Comparison of ENCODE assay signal across 4 worm cellular contexts in genomic region chrIII:10844873-10845272, ce11.
TF ChIP-seq lines count a peak whose summit lies in the region.

Gene pde-12, minus strand, starts transcription at chrIII:10845020.

TF ChIP-seq in whole organism, L2 larva, 48 proteins besides CTCF, POLR2A, EP300 and RAD21 (continues in another document):
- peak; percentile 27 for TF ChIP-seq ceh-16 (tag; optimal IDR thresholded peaks at IDR 0.05; lab: Kevin White, UChicago)
- peak; percentile 79 for TF ChIP-seq F13H6.1 (tag; optimal IDR thresholded peaks at IDR 0.05; lab: Kevin White, UChicago)
- no peak for TF ChIP-seq mbf-1 (tag; optimal IDR thresholded peaks at IDR 0.05; lab: Kevin White, UChicago)
- TF ChIP-seq mab-5 (tag; optimal IDR thresholded peaks at IDR 0.05; lab: Kevin White, UChicago) = peak; percentile 64
- TF ChIP-seq nhr-25 (tag; optimal IDR thresholded peaks at IDR 0.05; lab: Kevin White, UChicago) = peak; percentile 83
- TF ChIP-seq elt-1 (tag; optimal IDR thresholded peaks at IDR 0.05; lab: Kevin White, UChicago) = no peak
- TF ChIP-seq R02D3.7 (tag; optimal IDR thresholded peaks at IDR 0.05; lab: Kevin White, UChicago) = peak; percentile 58
- peak; percentile 20 for TF ChIP-seq nhr-10 (tag; optimal IDR thresholded peaks at IDR 0.05; lab: Kevin White, UChicago)
- TF ChIP-seq crh-2 (tag; optimal IDR thresholded peaks at IDR 0.05; lab: Kevin White, UChicago) = peak; percentile 83
- TF ChIP-seq ZK546.5 (tag; optimal IDR thresholded peaks at IDR 0.05; lab: Kevin White, UChicago) = peak; percentile 23
- TF ChIP-seq skn-1 (tag; optimal IDR thresholded peaks at IDR 0.05; lab: Kevin White, UChicago) = no peak
- no peak for TF ChIP-seq aly-2 (tag; optimal IDR thresholded peaks at IDR 0.05; lab: Kevin White, UChicago)
- peak; percentile 90 for TF ChIP-seq C34F6.9 (tag; optimal IDR thresholded peaks at IDR 0.05; lab: Kevin White, UChicago)
- peak; percentile 72 for TF ChIP-seq snpc-4 (tag; optimal IDR thresholded peaks at IDR 0.05; lab: Kevin White, UChicago)
- TF ChIP-seq ztf-1 (GFP tag; conservative IDR thresholded peaks at IDR 0.05; lab: Robert Waterston, UW) = no peak
- TF ChIP-seq lin-39 (tag; optimal IDR thresholded peaks at IDR 0.05; lab: Kevin White, UChicago) = no peak
- TF ChIP-seq nhr-23 (tag; optimal IDR thresholded peaks at IDR 0.05; lab: Kevin White, UChicago) = no peak
- TF ChIP-seq egl-27 (tag; optimal IDR thresholded peaks at IDR 0.05; lab: Kevin White, UChicago) = peak; percentile 72
- TF ChIP-seq elt-3 (tag; optimal IDR thresholded peaks at IDR 0.05; lab: Kevin White, UChicago) = no peak
- TF ChIP-seq sma-3 (GFP tag; optimal IDR thresholded peaks at IDR 0.05; lab: Kevin White, UChicago) = peak; percentile 94
- TF ChIP-seq nhr-129 (tag; optimal IDR thresholded peaks at IDR 0.05; lab: Kevin White, UChicago) = peak; percentile 82
- no peak for TF ChIP-seq ceh-82 (tag; optimal IDR thresholded peaks at IDR 0.05; lab: Kevin White, UChicago)
- TF ChIP-seq fos-1 (tag; optimal IDR thresholded peaks at IDR 0.05; lab: Kevin White, UChicago) = peak; percentile 54
- no peak for TF ChIP-seq peb-1 (tag; optimal IDR thresholded peaks at IDR 0.05; lab: Kevin White, UChicago)

TF ChIP-seq in whole organism, L4 larva, 104 proteins besides CTCF, POLR2A, EP300 and RAD21 (continues in another document):
- TF ChIP-seq zfp-2 (tag; optimal IDR thresholded peaks at IDR 0.05; lab: Kevin White, UChicago) (peak; percentile 4), lsy-2 (tag; optimal IDR thresholded peaks at IDR 0.05; lab: Kevin White, UChicago) (peak; percentile 31 to 93), nhr-76 (tag; optimal IDR thresholded peaks at IDR 0.05; lab: Kevin White, UChicago) (no peak), fkh-10 (GFP tag; optimal IDR thresholded peaks at IDR 0.05; lab: Kevin White, UChicago) (peak; percentile 45), nhr-11 (tag; optimal IDR thresholded peaks at IDR 0.05; lab: Kevin White, UChicago) (peak; percentile 63), nhr-6 (tag; optimal IDR thresholded peaks at IDR 0.05; lab: Kevin White, UChicago) (peak; percentile 61), zfp-3 (GFP tag; conservative IDR thresholded peaks at IDR 0.05; lab: Robert Waterston, UW) (0 out of 2 replicates have a peak, but pooled peaks have one; percentile 45), lin-1 (GFP tag; IDR thresholded peaks at IDR 0.05; lab: Robert Waterston, UW) (peak; percentile 18; the same call in 1 of the 2 replicates), ceh-20 (GFP tag; IDR thresholded peaks at IDR 0.05; lab: Robert Waterston, UW) (peak; percentile 54), Y5F2A.4 (GFP tag; optimal IDR thresholded peaks at IDR 0.05; lab: Kevin White, UChicago) (no peak), ztf-7 (tag; optimal IDR thresholded peaks at IDR 0.05; lab: Kevin White, UChicago) (peak; percentile 71), lin-29 (GFP tag; IDR thresholded peaks at IDR 0.05; lab: Robert Waterston, UW) (0 out of 2 replicates have a peak, but pooled peaks have one; percentile 34), F10B5.3 (tag; optimal IDR thresholded peaks at IDR 0.05; lab: Kevin White, UChicago) (peak; percentile 62), lin-15B (tag; optimal IDR thresholded peaks at IDR 0.05; lab: Kevin White, UChicago) (peak; percentile 40), pha-4 (GFP tag; IDR thresholded peaks at IDR 0.05; lab: Robert Waterston, UW) (peak; percentile 43; the same call in 1 of the 2 replicates), pha-4 (tag; optimal IDR thresholded peaks at IDR 0.05; lab: Kevin White, UChicago) (no peak), ctbp-1 (GFP tag; IDR thresholded peaks at IDR 0.05; lab: Robert Waterston, UW) (peak; percentile 61), hif-1 (tag; optimal IDR thresholded peaks at IDR 0.05; lab: Kevin White, UChicago) (peak in 1 of 2 experiments; percentile 24), F49E8.2 (tag; optimal IDR thresholded peaks at IDR 0.05; lab: Kevin White, UChicago; ENCODE audit: borderline replicate concordance) (peak; percentile 54), unc-62 (GFP tag; optimal IDR thresholded peaks at IDR 0.05 in 1 of 2; lab: Kevin White, UChicago) (peak in 1 of 2 experiments; percentile 81), unc-62 (tag; optimal IDR thresholded peaks at IDR 0.05; lab: Kevin White, UChicago) (no peak), lir-3 (tag; optimal IDR thresholded peaks at IDR 0.05; lab: Kevin White, UChicago) (no peak)

TF ChIP-seq in whole organism, late embryonic, 69 proteins besides CTCF, POLR2A, EP300 and RAD21 (continues in another document):
- TF ChIP-seq fkh-10 (GFP tag; optimal IDR thresholded peaks at IDR 0.05; lab: Kevin White, UChicago) = no peak
- TF ChIP-seq lin-11 (tag; optimal IDR thresholded peaks at IDR 0.05; lab: Kevin White, UChicago) = no peak
- TF ChIP-seq ceh-48 (tag; optimal IDR thresholded peaks at IDR 0.05; lab: Kevin White, UChicago) = no peak
- peak; percentile 33 for TF ChIP-seq elt-2 (tag; optimal IDR thresholded peaks at IDR 0.05; lab: Kevin White, UChicago)
- TF ChIP-seq K02D7.2 (tag; optimal IDR thresholded peaks at IDR 0.05; lab: Kevin White, UChicago) = no peak
- no peak for TF ChIP-seq C08G9.2 (tag; optimal IDR thresholded peaks at IDR 0.05; lab: Kevin White, UChicago)
- TF ChIP-seq ets-4 (tag; optimal IDR thresholded peaks at IDR 0.05; lab: Kevin White, UChicago) = no peak
- TF ChIP-seq ceh-19 (GFP tag; optimal IDR thresholded peaks at IDR 0.05; lab: Kevin White, UChicago) = no peak
- TF ChIP-seq T23F11.4 (GFP tag; optimal IDR thresholded peaks at IDR 0.05; lab: Kevin White, UChicago) = no peak
- no peak for TF ChIP-seq zip-5 (tag; optimal IDR thresholded peaks at IDR 0.05; lab: Kevin White, UChicago)
- TF ChIP-seq unc-55 (GFP tag; optimal IDR thresholded peaks at IDR 0.05; lab: Kevin White, UChicago) = no peak
- TF ChIP-seq ceh-31 (tag; optimal IDR thresholded peaks at IDR 0.05; lab: Kevin White, UChicago) = peak; percentile 22
- TF ChIP-seq eyg-1 (tag; optimal IDR thresholded peaks at IDR 0.05; lab: Kevin White, UChicago) = no peak
- no peak for TF ChIP-seq unc-86 (tag; optimal IDR thresholded peaks at IDR 0.05; lab: Kevin White, UChicago)
- TF ChIP-seq hlh-8 (tag; optimal IDR thresholded peaks at IDR 0.05; lab: Kevin White, UChicago) = no peak
- no peak for TF ChIP-seq ceh-22 (tag; optimal IDR thresholded peaks at IDR 0.05; lab: Kevin White, UChicago)
- TF ChIP-seq F13H6.1 (tag; optimal IDR thresholded peaks at IDR 0.05; lab: Kevin White, UChicago) = no peak
- no peak for TF ChIP-seq dmd-4 (tag; optimal IDR thresholded peaks at IDR 0.05; lab: Kevin White, UChicago; ENCODE audit: borderline replicate concordance)
- peak; percentile 79 for TF ChIP-seq nfya-1 (tag; optimal IDR thresholded peaks at IDR 0.05; lab: Kevin White, UChicago)
- TF ChIP-seq pha-4 (tag; optimal IDR thresholded peaks at IDR 0.05; lab: Kevin White, UChicago) = no peak
- no peak for TF ChIP-seq ceh-14 (tag; optimal IDR thresholded peaks at IDR 0.05; lab: Kevin White, UChicago)
- no peak for TF ChIP-seq sdc-2 (tag; optimal IDR thresholded peaks at IDR 0.05; lab: Kevin White, UChicago)
- TF ChIP-seq fax-1 (tag; optimal IDR thresholded peaks at IDR 0.05; lab: Kevin White, UChicago) = no peak
- peak; percentile 60 for TF ChIP-seq unc-42 (tag; optimal IDR thresholded peaks at IDR 0.05; lab: Kevin White, UChicago)
- no peak for TF ChIP-seq pqm-1 (tag; optimal IDR thresholded peaks at IDR 0.05; lab: Kevin White, UChicago)
- no peak for TF ChIP-seq ceh-2 (tag; optimal IDR thresholded peaks at IDR 0.05; lab: Kevin White, UChicago)
- no peak for TF ChIP-seq pag-3 (tag; optimal IDR thresholded peaks at IDR 0.05; lab: Kevin White, UChicago; ENCODE audit: borderline replicate concordance)

TF ChIP-seq in whole organism, mixed stage, embryonic, 35 proteins besides CTCF, POLR2A, EP300 and RAD21 (continues in another document):
- TF ChIP-seq zip-8 (tag; optimal IDR thresholded peaks at IDR 0.05; lab: Kevin White, UChicago) = no peak
- peak; percentile 47 for TF ChIP-seq mep-1 (tag; optimal IDR thresholded peaks at IDR 0.05; lab: Kevin White, UChicago)
- TF ChIP-seq elt-3 (tag; optimal IDR thresholded peaks at IDR 0.05; lab: Kevin White, UChicago) = no peak
- no peak for TF ChIP-seq hlh-1 (tag; optimal IDR thresholded peaks at IDR 0.05; lab: Kevin White, UChicago)
- no peak for TF ChIP-seq blmp-1 (tag; optimal IDR thresholded peaks at IDR 0.05; lab: Kevin White, UChicago)
- peak; percentile 56 for TF ChIP-seq ces-1 (GFP tag; optimal IDR thresholded peaks at IDR 0.05; lab: Kevin White, UChicago)
- no peak for TF ChIP-seq unc-39 (tag; optimal IDR thresholded peaks at IDR 0.05; lab: Kevin White, UChicago)
- TF ChIP-seq ceh-83 (GFP tag; optimal IDR thresholded peaks at IDR 0.05; lab: Kevin White, UChicago) = no peak
- no peak for TF ChIP-seq nhr-2 (tag; optimal IDR thresholded peaks at IDR 0.05; lab: Kevin White, UChicago)
- TF ChIP-seq elt-1 (tag; optimal IDR thresholded peaks at IDR 0.05; lab: Kevin White, UChicago; ENCODE audit: borderline replicate concordance, insufficient read depth) = no peak
- TF ChIP-seq tbx-8 (GFP tag; optimal IDR thresholded peaks at IDR 0.05; lab: Kevin White, UChicago) = no peak
- no peak for TF ChIP-seq ceh-39 (tag; optimal IDR thresholded peaks at IDR 0.05; lab: Kevin White, UChicago)
- no peak for TF ChIP-seq mls-2 (tag; optimal IDR thresholded peaks at IDR 0.05; lab: Kevin White, UChicago)
- TF ChIP-seq mab-5 (tag; optimal IDR thresholded peaks at IDR 0.05; lab: Kevin White, UChicago) = no peak
- TF ChIP-seq ceh-43 (GFP tag; optimal IDR thresholded peaks at IDR 0.05; lab: Kevin White, UChicago) = no peak
- TF ChIP-seq lin-32 (GFP tag; optimal IDR thresholded peaks at IDR 0.05; lab: Kevin White, UChicago) = no peak
- TF ChIP-seq bed-3 (GFP tag; optimal IDR thresholded peaks at IDR 0.05; lab: Kevin White, UChicago) = no peak
- TF ChIP-seq cnd-1 (tag; optimal IDR thresholded peaks at IDR 0.05; lab: Kevin White, UChicago) = no peak
- no peak for TF ChIP-seq nhr-76 (tag; optimal IDR thresholded peaks at IDR 0.05; lab: Kevin White, UChicago)
- no peak for TF ChIP-seq drap-1 (GFP tag; optimal IDR thresholded peaks at IDR 0.05; lab: Kevin White, UChicago)
- no peak for TF ChIP-seq M03D4.4 (tag; optimal IDR thresholded peaks at IDR 0.05; lab: Kevin White, UChicago)
- TF ChIP-seq snpc-4 (tag; optimal IDR thresholded peaks at IDR 0.05; lab: Kevin White, UChicago) = no peak
- TF ChIP-seq nhr-12 (tag; optimal IDR thresholded peaks at IDR 0.05; lab: Kevin White, UChicago) = no peak
- no peak for TF ChIP-seq nhr-28 (tag; optimal IDR thresholded peaks at IDR 0.05; lab: Kevin White, UChicago)
- no peak for TF ChIP-seq sem-2 (GFP tag; optimal IDR thresholded peaks at IDR 0.05; lab: Kevin White, UChicago)
- TF ChIP-seq lsy-2 (tag; optimal IDR thresholded peaks at IDR 0.05; lab: Kevin White, UChicago) = peak; percentile 54
- TF ChIP-seq lin-13 (tag; optimal IDR thresholded peaks at IDR 0.05; lab: Kevin White, UChicago) = peak; percentile 80
- TF ChIP-seq ham-2 (GFP tag; optimal IDR thresholded peaks at IDR 0.05; lab: Kevin White, UChicago) = no peak
- TF ChIP-seq unc-120 (tag; optimal IDR thresholded peaks at IDR 0.05; lab: Kevin White, UChicago; ENCODE audit: poor library complexity, severe bottlenecking) = no peak
- TF ChIP-seq unc-62 (GFP tag; optimal IDR thresholded peaks at IDR 0.05; lab: Kevin White, UChicago) = no peak
- TF ChIP-seq pha-4 (tag; optimal IDR thresholded peaks at IDR 0.05; lab: Kevin White, UChicago) = peak; percentile 52
